Worm (Caenorhabditis elegans): Measurements from ENCODE around the gene pole-4.

The pole-4 gene

DNA sequence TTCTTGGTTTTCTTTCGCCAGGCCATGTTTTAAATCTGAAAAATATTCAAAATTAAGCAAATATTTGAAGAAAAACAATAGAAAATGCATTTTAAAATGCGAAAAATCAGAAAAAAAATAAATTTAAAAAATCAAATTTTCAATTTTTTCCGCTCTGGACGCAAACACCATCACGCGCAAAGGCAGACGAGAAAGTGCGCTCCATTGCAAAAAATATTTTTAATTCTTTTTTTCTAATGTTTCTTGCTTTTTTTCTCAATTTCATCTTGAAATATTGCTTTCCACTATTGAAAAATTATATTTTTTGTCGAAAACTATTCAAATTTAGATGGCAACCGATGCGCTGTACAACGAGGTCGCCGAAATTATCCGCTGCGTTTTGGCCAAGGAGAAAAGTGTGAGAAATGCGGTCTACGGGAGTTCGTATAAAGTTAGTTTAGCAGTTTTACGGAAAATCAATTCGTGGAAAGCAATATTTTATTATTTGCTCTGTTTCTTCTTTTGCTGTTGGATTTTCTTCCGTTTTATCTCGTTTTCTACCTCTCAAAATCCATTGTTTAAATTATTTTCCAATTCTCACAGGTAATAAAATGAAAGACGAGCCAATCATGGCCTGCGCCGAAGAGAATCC is at the start of gene pole-4, which contains the start of the genes nsun-5 and metl-2:
Gene pole-4 (minus strand): TSS at position 35 of the 631 bp plus-strand sequence.
Gene nsun-5 (plus strand): TSS at position 298 of the 631 bp plus-strand sequence.
Gene metl-2 (plus strand): TSS at position 581 of the 631 bp plus-strand sequence.
- TF ChIP-seq R02D3.7 (tag; optimal IDR thresholded peaks at IDR 0.05) (no peak), pha-4 (GFP tag; IDR thresholded peaks at IDR 0.05) (no peak), pha-4 (tag; optimal IDR thresholded peaks at IDR 0.05) (no peak), tra-1 (GFP tag; IDR thresholded peaks at IDR 0.05) (no peak), zfp-2 (tag; optimal IDR thresholded peaks at IDR 0.05) (no peak), T26A8.4 (GFP tag; IDR thresholded peaks at IDR 0.05) (no peak), zip-2 (tag; optimal IDR thresholded peaks at IDR 0.05) (no peak), mdl-1 (tag; optimal IDR thresholded peaks at IDR 0.05) (no peak), cey-2 (tag; optimal IDR thresholded peaks at IDR 0.05; ENCODE audit: borderline replicate concordance, insufficient read depth) (no peak), aly-2 (tag; optimal IDR thresholded peaks at IDR 0.05) (no peak), daf-16 (GFP tag; optimal IDR thresholded peaks at IDR 0.05) (no peak), daf-16 (tag; optimal IDR thresholded peaks at IDR 0.05) (peak; percentile 21), nhr-111 (GFP tag; optimal IDR thresholded peaks at IDR 0.05) (no peak), ceh-62 (tag; optimal IDR thresholded peaks at IDR 0.05) (no peak), daf-12 (tag; optimal IDR thresholded peaks at IDR 0.05) (no peak), daf-19 (GFP tag; conservative IDR thresholded peaks at IDR 0.05) (no peak), lin-13 (GFP tag; optimal IDR thresholded peaks at IDR 0.05) (no peak), lin-15B (tag; optimal IDR thresholded peaks at IDR 0.05) (no peak), fos-1 (tag; optimal IDR thresholded peaks at IDR 0.05) (no peak), saeg-2 (GFP tag; IDR thresholded peaks at IDR 0.05) (no peak), nhr-41 (GFP tag; IDR thresholded peaks at IDR 0.05) (no peak), zag-1 (tag; optimal IDR thresholded peaks at IDR 0.05) (no peak), zfp-3 (GFP tag; conservative IDR thresholded peaks at IDR 0.05) (no peak), unc-39 (tag; optimal IDR thresholded peaks at IDR 0.05) (no peak), F26F4.8 (GFP tag; conservative IDR thresholded peaks at IDR 0.05) (no peak), set-16 (GFP tag; IDR thresholded peaks at IDR 0.05) (no peak), jun-1 (tag; optimal IDR thresholded peaks at IDR 0.05) (no peak), mep-1 (tag; optimal IDR thresholded peaks at IDR 0.05) (peak; percentile 34), fkh-10 (GFP tag; optimal IDR thresholded peaks at IDR 0.05) (peak; percentile 11), unc-62 (GFP tag; optimal IDR thresholded peaks at IDR 0.05 in 1 of 2) (no peak), unc-62 (tag; optimal IDR thresholded peaks at IDR 0.05) (no peak), spr-1 (tag; optimal IDR thresholded peaks at IDR 0.05) (no peak), nhr-76 (tag; optimal IDR thresholded peaks at IDR 0.05) (no peak), pqm-1 (tag; optimal IDR thresholded peaks at IDR 0.05) (no peak), Y48G9A.11 (GFP tag; IDR thresholded peaks at IDR 0.05) (no peak), php-3 (GFP tag; IDR thresholded peaks at IDR 0.05) (no peak), dmd-9 (GFP tag; IDR thresholded peaks at IDR 0.05) (no peak), madf-5 (GFP tag; IDR thresholded peaks at IDR 0.05) (no peak), lin-39 (tag; optimal IDR thresholded peaks at IDR 0.05) (no peak), lin-29 (GFP tag; IDR thresholded peaks at IDR 0.05) (no peak), daf-8 (GFP tag; IDR thresholded peaks at IDR 0.05) (no peak), ceh-20 (GFP tag; IDR thresholded peaks at IDR 0.05) (no peak), ceh-32 (tag; optimal IDR thresholded peaks at IDR 0.05; ENCODE audit: poor library complexity) (no peak), hlh-30 (tag; optimal IDR thresholded peaks at IDR 0.05; ENCODE audit: insufficient read depth) (peak; percentile 24), Y75B8A.6 (GFP tag; IDR thresholded peaks at IDR 0.05) (no peak), dmd-6 (GFP tag; IDR thresholded peaks at IDR 0.05) (no peak), hlh-11 (tag; optimal IDR thresholded peaks at IDR 0.05) (no peak), vab-7 (GFP tag; IDR thresholded peaks at IDR 0.05) (no peak), ceh-82 (tag; optimal IDR thresholded peaks at IDR 0.05) (no peak), dmd-8 (GFP tag; IDR thresholded peaks at IDR 0.05) (no peak), snpc-4 (tag; optimal IDR thresholded peaks at IDR 0.05) (no peak), ceh-28 (tag; optimal IDR thresholded peaks at IDR 0.05) (no peak), rbr-2 (tag; optimal IDR thresholded peaks at IDR 0.05) (peak; percentile 11)

Measured in whole organism, L4 larva.